Worm (Caenorhabditis elegans): ENCODE measurements around the gene C39D10.5.

- TF ChIP-seq dmd-4 (tag; optimal IDR thresholded peaks at IDR 0.05; ENCODE audit: borderline replicate concordance) (no peak), nhr-11 (tag; optimal IDR thresholded peaks at IDR 0.05) (no peak), pqm-1 (tag; optimal IDR thresholded peaks at IDR 0.05) (no peak), T23F11.4 (GFP tag; optimal IDR thresholded peaks at IDR 0.05) (no peak), ceh-9 (tag; optimal IDR thresholded peaks at IDR 0.05) (no peak), sox-4 (tag; optimal IDR thresholded peaks at IDR 0.05) (no peak), hlh-13 (GFP tag; optimal IDR thresholded peaks at IDR 0.05) (no peak), mec-3 (tag; optimal IDR thresholded peaks at IDR 0.05; ENCODE audit: borderline replicate concordance) (no peak)
Measured at ce11 chrX:7847413-7847812, 44.8 kb downstream of the C39D10.5 start, which contains the start of gene C54D2.6.
